Fruit fly (Drosophila melanogaster) whole organism, embryonic: ENCODE measurements around the gene CG6652.

ENCODE experiments used
- Abd-B ChIP-seq: fragments of 200-800 bp; sonication (Bioruptor generic); optimal IDR thresholded peaks from 2 replicates; lab custom pipeline; 2018; ENCODE audit warnings: missing biosample characterization, mild to moderate bottlenecking, missing genetic modification characterization, moderate library complexity
- Atf6 ChIP-seq: fragments of 200-800 bp; sonication (Bioruptor generic); IDR thresholded peaks from 2 replicates; pipeline ENCODE4 v1.3.6; 2022; ENCODE audit warnings: missing biosample characterization, missing genetic modification characterization
- Awh ChIP-seq: fragments of 200-800 bp; sonication (Bioruptor generic); IDR thresholded peaks from 2 replicates; pipeline ENCODE4, ENCODE4 v1.3.6; 2022; ENCODE audit warnings: missing biosample characterization, missing genetic modification characterization
- B-H2 ChIP-seq: fragments of 200-800 bp; sonication (Bioruptor generic); optimal IDR thresholded peaks from 2 replicates; lab custom pipeline; 2018; ENCODE audit warnings: missing biosample characterization, mild to moderate bottlenecking, missing genetic modification characterization
- CG10209 ChIP-seq: fragments of 200-800 bp; sonication (Bioruptor generic); optimal IDR thresholded peaks from 3 replicates; lab custom pipeline; 2017; ENCODE audit warnings: missing biosample characterization, mild to moderate bottlenecking, missing genetic modification characterization, missing genetic modification reagents
- CG10543 ChIP-seq: fragments of 200-800 bp; sonication (Bioruptor generic); optimal IDR thresholded peaks from 3 replicates; lab custom pipeline; 2017; ENCODE audit warnings: missing biosample characterization, mild to moderate bottlenecking, missing genetic modification characterization, moderate library complexity
- CG14014 ChIP-seq: fragments of 200-800 bp; sonication (Bioruptor generic); IDR thresholded peaks from 2 replicates; pipeline ENCODE4 v1.3.6; 2022; ENCODE audit warnings: missing biosample characterization, missing genetic modification characterization
- CG16779 ChIP-seq: fragments of 200-800 bp; sonication (Bioruptor generic); IDR thresholded peaks from 2 replicates; pipeline ENCODE4 v1.3.6; 2022; ENCODE audit warnings: missing biosample characterization, missing genetic modification characterization
- CG16863 ChIP-seq: fragments of 200-800 bp; sonication (Bioruptor generic); optimal IDR thresholded peaks from 3 replicates; lab custom pipeline; 2016; ENCODE audit warnings: missing biosample characterization, missing genetic modification characterization
- CG30431 ChIP-seq: fragments of 200-800 bp; sonication (Bioruptor generic); optimal IDR thresholded peaks from 2 replicates; lab custom pipeline; 2017; ENCODE audit warnings: missing biosample characterization, missing genetic modification characterization
- CG43689 ChIP-seq: fragments of 200-800 bp; sonication (Bioruptor generic); IDR thresholded peaks from 2 replicates; pipeline ENCODE4 v1.3.6; 2022; ENCODE audit warnings: missing biosample characterization, missing genetic modification characterization
- CG4617 ChIP-seq: fragments of 200-800 bp; sonication (Bioruptor generic); optimal IDR thresholded peaks from 3 replicates; lab custom pipeline; 2016; ENCODE audit warnings: missing biosample characterization, missing genetic modification characterization, borderline replicate concordance
- CG4820 ChIP-seq: fragments of 200-800 bp; sonication (Bioruptor generic); optimal IDR thresholded peaks from 3 replicates; lab custom pipeline; 2016; ENCODE audit warnings: missing biosample characterization, missing genetic modification characterization
- CG6683 ChIP-seq: fragments of 200-800 bp; sonication (Bioruptor generic); optimal IDR thresholded peaks from 2 replicates; lab custom pipeline; 2017; ENCODE audit warnings: missing biosample characterization, mild to moderate bottlenecking, missing genetic modification characterization, missing genetic modification reagents
- CG7839 ChIP-seq: fragments of 200-800 bp; sonication (Bioruptor generic); optimal IDR thresholded peaks from 3 replicates; lab custom pipeline; 2018; ENCODE audit warnings: missing biosample characterization, mild to moderate bottlenecking, missing genetic modification characterization, moderate library complexity
- CG8924 ChIP-seq: fragments of 200-800 bp; optimal IDR thresholded peaks from 3 replicates; lab custom pipeline; 2019; ENCODE audit warnings: missing biosample characterization, mild to moderate bottlenecking, missing genetic modification characterization, moderate library complexity
- CG9437 ChIP-seq: fragments of 200-800 bp; sonication (Bioruptor generic); optimal IDR thresholded peaks from 2 replicates; lab custom pipeline; 2018; ENCODE audit warnings: missing biosample characterization, mild to moderate bottlenecking, missing genetic modification characterization
- Deaf1 ChIP-seq: fragments of 200-800 bp; optimal IDR thresholded peaks from 3 replicates; lab custom pipeline; 2019; ENCODE audit warnings: missing biosample characterization, mild to moderate bottlenecking, missing genetic modification characterization, moderate library complexity
- ERR ChIP-seq: fragments of 200-800 bp; sonication (Bioruptor generic); optimal IDR thresholded peaks from 2 replicates; lab custom pipeline; 2016; ENCODE audit warnings: missing biosample characterization, missing genetic modification characterization
- Elba2 ChIP-seq: fragments of 200-800 bp; sonication (Bioruptor generic); optimal IDR thresholded peaks from 3 replicates; lab custom pipeline; 2016; ENCODE audit warnings: missing biosample characterization, missing genetic modification characterization
- Ets65A ChIP-seq: fragments of 200-800 bp; sonication (Bioruptor generic); peaks from one replicate; lab custom pipeline; 2016; ENCODE audit warnings: missing biosample characterization, missing genetic modification characterization
- Kr ChIP-seq: fragments of 200-800 bp; sonication (Bioruptor generic); optimal IDR thresholded peaks from 2 replicates; lab custom pipeline; 2017; ENCODE audit warnings: missing biosample characterization, mild to moderate bottlenecking, missing genetic modification characterization
- Ssrp ChIP-seq: fragments of 200-800 bp; sonication (Bioruptor generic); optimal IDR thresholded peaks from 2 replicates; lab custom pipeline; 2018; ENCODE audit warnings: missing biosample characterization, mild to moderate bottlenecking, missing genetic modification characterization, moderate library complexity
- Trl ChIP-seq, 3 experiments: fragments of >200 bp in 2 of 3; fragments of 200-800 bp in 1 of 3; sonication (Bioruptor generic) in 1 of 3; optimal IDR thresholded peaks; 2 replicates in 1 of 3; 3 replicates in 2 of 3; lab custom pipeline; 2016 to 2017; ENCODE audit warnings: missing biosample characterization in 1 of 3, missing genetic modification characterization in 1 of 3
- Xbp1 ChIP-seq: fragments of 200-800 bp; sonication (Bioruptor generic); optimal IDR thresholded peaks from 3 replicates; lab custom pipeline; 2016; ENCODE audit warnings: missing biosample characterization, mild to moderate bottlenecking, missing genetic modification characterization
- amos ChIP-seq: fragments of 200-800 bp; sonication (Bioruptor generic); IDR thresholded peaks from 2 replicates; pipeline ENCODE4 v1.3.6; 2022; ENCODE audit warnings: missing biosample characterization, missing genetic modification characterization; ENCODE audit not compliant: partially characterized antibody
- ase ChIP-seq: fragments of 200-800 bp; sonication (Bioruptor generic); IDR thresholded peaks from 3 replicates; pipeline ENCODE4 v1.3.6; 2022; ENCODE audit warnings: missing biosample characterization, missing genetic modification characterization
- dan ChIP-seq: fragments of 200-800 bp; sonication (Bioruptor generic); IDR thresholded peaks from 2 replicates; pipeline ENCODE4 v1.3.6; 2022; ENCODE audit warnings: missing biosample characterization, missing genetic modification characterization
- disco-r ChIP-seq: fragments of 200-800 bp; sonication (Bioruptor generic); optimal IDR thresholded peaks from 2 replicates; lab custom pipeline; 2016; ENCODE audit warnings: missing biosample characterization, missing genetic modification characterization
- en ChIP-seq: fragments of 200-800 bp; sonication (Bioruptor generic); optimal IDR thresholded peaks from 2 replicates; lab custom pipeline; 2016; ENCODE audit warnings: missing biosample characterization, missing genetic modification characterization
- fd102C ChIP-seq: fragments of 200-800 bp; sonication (Bioruptor generic); optimal IDR thresholded peaks from 2 replicates; lab custom pipeline; 2018; ENCODE audit warnings: missing biosample characterization, mild to moderate bottlenecking, missing genetic modification characterization, moderate library complexity
- gem ChIP-seq: fragments of 200-800 bp; sonication (Bioruptor generic); optimal IDR thresholded peaks from 2 replicates; lab custom pipeline; 2019; ENCODE audit warnings: missing biosample characterization, mild to moderate bottlenecking, missing genetic modification characterization, moderate library complexity
- grau ChIP-seq: fragments of 200-800 bp; optimal IDR thresholded peaks from 3 replicates; lab custom pipeline; 2019; ENCODE audit warnings: missing biosample characterization, mild to moderate bottlenecking, missing genetic modification characterization, moderate library complexity
- ind ChIP-seq: fragments of 200-800 bp; sonication (Bioruptor generic); optimal IDR thresholded peaks from 3 replicates; lab custom pipeline; 2016; ENCODE audit warnings: missing biosample characterization, missing genetic modification characterization
- jing ChIP-seq: fragments of 200-800 bp; sonication (Bioruptor generic); optimal IDR thresholded peaks from 2 replicates; lab custom pipeline; 2018; ENCODE audit warnings: missing biosample characterization, mild to moderate bottlenecking, missing genetic modification characterization
- kah ChIP-seq: fragments of 200-800 bp; sonication (Bioruptor generic); optimal IDR thresholded peaks from 2 replicates; lab custom pipeline; 2018; ENCODE audit warnings: missing biosample characterization, mild to moderate bottlenecking, missing genetic modification characterization
- mam ChIP-seq: fragments of 200-800 bp; sonication (Bioruptor generic); optimal IDR thresholded peaks from 3 replicates; lab custom pipeline; 2016; ENCODE audit warnings: missing biosample characterization, missing genetic modification characterization
- nerfin-1 ChIP-seq: fragments of 200-800 bp; sonication (Bioruptor generic); optimal IDR thresholded peaks from 3 replicates; lab custom pipeline; 2019; ENCODE audit warnings: missing biosample characterization, mild to moderate bottlenecking, missing genetic modification characterization, moderate library complexity
- oc ChIP-seq: fragments of 200-800 bp; sonication (Bioruptor generic); optimal IDR thresholded peaks from 2 replicates; lab custom pipeline; 2018; ENCODE audit warnings: missing biosample characterization, mild to moderate bottlenecking, missing genetic modification characterization, moderate library complexity
- onecut ChIP-seq: fragments of 200-800 bp; sonication (Bioruptor generic); IDR thresholded peaks from 2 replicates; pipeline ENCODE4 v1.3.6; 2022; ENCODE audit warnings: missing biosample characterization, missing genetic modification characterization
- pfk ChIP-seq: fragments of 200-800 bp; sonication (Bioruptor generic); optimal IDR thresholded peaks from 2 replicates; lab custom pipeline; 2018; ENCODE audit warnings: missing biosample characterization, mild to moderate bottlenecking, missing genetic modification characterization, moderate library complexity
- pzg ChIP-seq: fragments of 200-800 bp; sonication (Bioruptor generic); optimal IDR thresholded peaks from 3 replicates; lab custom pipeline; 2018; ENCODE audit warnings: missing biosample characterization, mild to moderate bottlenecking, missing genetic modification characterization, moderate library complexity
- scrt ChIP-seq: fragments of 200-800 bp; sonication (Bioruptor generic); optimal IDR thresholded peaks from 2 replicates; lab custom pipeline; 2018; ENCODE audit warnings: missing biosample characterization, mild to moderate bottlenecking, missing genetic modification characterization, moderate library complexity
- shn ChIP-seq: fragments of 200-800 bp; sonication (Bioruptor generic); optimal IDR thresholded peaks from 3 replicates; lab custom pipeline; 2016; ENCODE audit warnings: missing biosample characterization, missing genetic modification characterization
- sob ChIP-seq: fragments of 200-800 bp; sonication (Bioruptor generic); IDR thresholded peaks from 2 replicates; pipeline ENCODE4 v1.3.6; 2022; ENCODE audit warnings: missing biosample characterization, missing genetic modification characterization
- sr ChIP-seq: fragments of 200-800 bp; sonication (Bioruptor generic); IDR thresholded peaks from 3 replicates; pipeline ENCODE4 v1.3.6; 2022; ENCODE audit warnings: missing biosample characterization, missing genetic modification characterization
- tup ChIP-seq: fragments of 200-800 bp; sonication (Bioruptor generic); optimal IDR thresholded peaks from 2 replicates; lab custom pipeline; 2016; ENCODE audit warnings: missing biosample characterization, mild to moderate bottlenecking, missing genetic modification characterization, moderate library complexity
- zen ChIP-seq: fragments of 200-800 bp; sonication (Bioruptor generic); optimal IDR thresholded peaks from 3 replicates; lab custom pipeline; 2018; ENCODE audit warnings: missing biosample characterization, mild to moderate bottlenecking, missing genetic modification characterization, moderate library complexity

CG6652 gene

dm6 chr3L:16986062-16987013 lies 36.3 kb downstream of the CG6652 start (continued):
- TF ChIP-seq B-H2 (no peak), Deaf1 (no peak), CG16779 (GFP tag; lab: Robert Waterston, UW) (no peak), pfk (GFP tag; lab: Kevin White, UChicago) (no peak), gem (peak; percentile 71), CG10543 (GFP tag; lab: Kevin White, UChicago) (no peak), zen (tag; lab: Kevin White, UChicago) (no peak), shn (GFP tag; lab: Kevin White, UChicago) (peak; percentile 38), onecut (GFP tag; lab: Robert Waterston, UW) (no peak), CG6683 (no peak), mam (GFP tag; lab: Kevin White, UChicago) (peak; percentile 23), Ssrp (tag; lab: Kevin White, UChicago) (peak; percentile 37), CG14014 (GFP tag; lab: Robert Waterston, UW) (peak; percentile 42; the same call in 1 of the 2 replicates), CG10209 (GFP tag; lab: Kevin White, UChicago) (peak; percentile 63), CG43689 (no peak), CG7839 (tag; lab: Kevin White, UChicago) (peak; percentile 69), dan (GFP tag; lab: Robert Waterston, UW) (no peak), amos (no peak), ind (GFP tag; lab: Kevin White, UChicago) (peak; percentile 29), grau (tag; lab: Kevin White, UChicago) (peak; percentile 58), sob (GFP tag; lab: Robert Waterston, UW) (peak; percentile 54), ERR (no peak), Elba2 (GFP tag; lab: Kevin White, UChicago) (no peak), Awh (GFP tag; lab: Robert Waterston, UW) (peak; percentile 74), Abd-B (GFP tag; lab: Kevin White, UChicago) (peak; percentile 48), sr (GFP tag; lab: Robert Waterston, UW) (0 out of 3 replicates have a peak, but pooled peaks have one; percentile 22), nerfin-1 (peak; percentile 18), tup (GFP tag; lab: Kevin White, UChicago) (no peak), pzg (GFP tag; lab: Kevin White, UChicago) (no peak), en (GFP tag; lab: Kevin White, UChicago) (no peak), disco-r (GFP tag; lab: Kevin White, UChicago) (no peak), fd102C (GFP tag; lab: Kevin White, UChicago) (no peak), Ets65A (GFP tag; lab: Kevin White, UChicago) (peak; percentile 86), ase (GFP tag; lab: Robert Waterston, UW) (peak; percentile 20; the same call in 1 of the 3 replicates), CG4617 (GFP tag; lab: Kevin White, UChicago) (no peak), CG16863 (GFP tag; lab: Kevin White, UChicago) (peak; percentile 33), Kr (GFP tag; lab: Kevin White, UChicago) (no peak), Atf6 (GFP tag; lab: Robert Waterston, UW) (peak; percentile 42; the same call in 1 of the 2 replicates), CG4820 (GFP tag; lab: Kevin White, UChicago) (peak; percentile 48), jing (no peak), kah (GFP tag; lab: Kevin White, UChicago) (peak; percentile 44), Trl (optimal IDR thresholded peaks at IDR 0.05; lab: Kevin White, UChicago) (peak; percentile 28 to 41), Trl (GFP tag; optimal IDR thresholded peaks at IDR 0.05; lab: Kevin White, UChicago) (no peak), CG30431 (GFP tag; lab: Kevin White, UChicago) (no peak), CG8924 (tag; lab: Kevin White, UChicago) (peak; percentile 58), scrt (GFP tag; lab: Kevin White, UChicago) (peak; percentile 2), CG9437 (GFP tag; lab: Kevin White, UChicago) (peak; percentile 80), oc (tag; lab: Kevin White, UChicago) (no peak), Xbp1 (peak; percentile 59)
